Fruit fly (Drosophila melanogaster) whole organism, embryonic: Measurements from ENCODE around the gene gish.

ENCODE experiments used
- Adf1 ChIP-seq: fragments of 200-800 bp; sonication (Bioruptor generic); IDR thresholded peaks from 2 replicates; pipeline ENCODE4 v1.3.6; 2022; ENCODE audit warnings: missing biosample characterization, missing genetic modification characterization
- Aef1 ChIP-seq: fragments of 200-800 bp; sonication (Bioruptor generic); IDR thresholded peaks from 3 replicates; pipeline ENCODE4 v1.3.6; 2022; ENCODE audit warnings: missing biosample characterization, missing genetic modification characterization
- Antp ChIP-seq: fragments of 200-800 bp; sonication (Bioruptor generic); optimal IDR thresholded peaks from 3 replicates; lab custom pipeline; 2016; ENCODE audit warnings: missing biosample characterization, missing genetic modification characterization
- Bdp1 ChIP-seq: fragments of 200-800 bp; sonication (Bioruptor generic); optimal IDR thresholded peaks from 3 replicates; lab custom pipeline; 2016; ENCODE audit warnings: missing biosample characterization, missing genetic modification characterization
- CG10462 ChIP-seq: fragments of 200-800 bp; sonication (Bioruptor generic); optimal IDR thresholded peaks from 2 replicates; lab custom pipeline; 2016; ENCODE audit warnings: missing biosample characterization, missing genetic modification characterization
- CG12071 ChIP-seq: fragments of 200-800 bp; sonication (Bioruptor generic); optimal IDR thresholded peaks from 3 replicates; lab custom pipeline; 2018; ENCODE audit warnings: missing biosample characterization, mild to moderate bottlenecking, missing genetic modification characterization
- CG13287 ChIP-seq: fragments of 200-800 bp; sonication (Bioruptor generic); IDR thresholded peaks from 2 replicates; pipeline ENCODE4 v1.3.6; 2022; ENCODE audit warnings: missing biosample characterization, missing genetic modification characterization; ENCODE audit not compliant: partially characterized antibody
- CG13624 ChIP-seq: fragments of 200-800 bp; sonication (Bioruptor generic); optimal IDR thresholded peaks from 2 replicates; lab custom pipeline; 2016; ENCODE audit warnings: missing biosample characterization, missing genetic modification characterization
- CG1529 ChIP-seq: fragments of 200-800 bp; sonication (Bioruptor generic); optimal IDR thresholded peaks from 3 replicates; lab custom pipeline; 2018; ENCODE audit warnings: missing biosample characterization, missing genetic modification characterization
- CG15479 ChIP-seq: fragments of 200-800 bp; sonication (Bioruptor generic); optimal IDR thresholded peaks from 3 replicates; lab custom pipeline; 2019; ENCODE audit warnings: missing biosample characterization, mild to moderate bottlenecking, missing genetic modification characterization, moderate library complexity
- CG1603 ChIP-seq: fragments of 200-800 bp; sonication (Bioruptor generic); optimal IDR thresholded peaks from 2 replicates; lab custom pipeline; 2019; ENCODE audit warnings: missing biosample characterization, mild to moderate bottlenecking, missing genetic modification characterization, moderate library complexity
- CG16813 ChIP-seq: fragments of 200-800 bp; sonication (Bioruptor generic); IDR thresholded peaks from 3 replicates; pipeline ENCODE4 v1.3.6; 2022; ENCODE audit warnings: missing biosample characterization, missing genetic modification characterization; ENCODE audit not compliant: partially characterized antibody
- CG17328 ChIP-seq: fragments of 200-800 bp; sonication (Bioruptor generic); IDR thresholded peaks from 2 replicates; pipeline ENCODE4 v1.3.6; 2022; ENCODE audit warnings: missing biosample characterization, missing genetic modification characterization
- CG1792 ChIP-seq: fragments of 200-800 bp; sonication (Bioruptor generic); optimal IDR thresholded peaks from 2 replicates; lab custom pipeline; 2016; ENCODE audit warnings: missing biosample characterization, missing genetic modification characterization
- CG2678 ChIP-seq: fragments of 200-800 bp; sonication (Bioruptor generic); optimal IDR thresholded peaks from 3 replicates; lab custom pipeline; 2019; ENCODE audit warnings: missing biosample characterization, mild to moderate bottlenecking, missing genetic modification characterization, moderate library complexity
- CG30431 ChIP-seq: fragments of 200-800 bp; sonication (Bioruptor generic); optimal IDR thresholded peaks from 2 replicates; lab custom pipeline; 2017; ENCODE audit warnings: missing biosample characterization, missing genetic modification characterization
- CG42726 ChIP-seq: fragments of 200-800 bp; sonication (Bioruptor generic); IDR thresholded peaks from 2 replicates; pipeline ENCODE4 v1.3.6; 2022; ENCODE audit warnings: missing biosample characterization, missing genetic modification characterization; ENCODE audit not compliant: partially characterized antibody
- CG8478 ChIP-seq: fragments of >200 bp; optimal IDR thresholded peaks from 2 replicates; lab custom pipeline; 2018
- CG9437 ChIP-seq: fragments of 200-800 bp; sonication (Bioruptor generic); optimal IDR thresholded peaks from 2 replicates; lab custom pipeline; 2018; ENCODE audit warnings: missing biosample characterization, mild to moderate bottlenecking, missing genetic modification characterization
- CHES-1-like ChIP-seq: fragments of 200-800 bp; sonication (Bioruptor generic); optimal IDR thresholded peaks from 2 replicates; lab custom pipeline; 2016; ENCODE audit warnings: missing biosample characterization, missing genetic modification characterization
- CTCF ChIP-seq: fragments of 200-800 bp; sonication (Bioruptor generic); optimal IDR thresholded peaks from 2 replicates; lab custom pipeline; 2017; ENCODE audit warnings: missing biosample characterization, mild to moderate bottlenecking, missing genetic modification characterization, moderate library complexity
- Deaf1 ChIP-seq: fragments of 200-800 bp; optimal IDR thresholded peaks from 3 replicates; lab custom pipeline; 2019; ENCODE audit warnings: missing biosample characterization, mild to moderate bottlenecking, missing genetic modification characterization, moderate library complexity
- Ets65A ChIP-seq: fragments of 200-800 bp; sonication (Bioruptor generic); peaks from one replicate; lab custom pipeline; 2016; ENCODE audit warnings: missing biosample characterization, missing genetic modification characterization
- H2.0 ChIP-seq: fragments of 200-800 bp; sonication (Bioruptor generic); IDR thresholded peaks from 2 replicates; pipeline ENCODE4 v1.3.6; 2022; ENCODE audit warnings: missing biosample characterization, missing genetic modification characterization
- Hr78 ChIP-seq, 2 experiments: fragments of 200-800 bp in 1 of 2; fragments of >200 bp in 1 of 2; sonication (Bioruptor generic) in 1 of 2; optimal IDR thresholded peaks; 2 replicates each; lab custom pipeline; 2017 to 2019; ENCODE audit warnings: missing biosample characterization in 2 of 2, missing genetic modification characterization in 2 of 2, mild to moderate bottlenecking in 1 of 2, moderate library complexity in 1 of 2
- Lpt ChIP-seq: fragments of >200 bp; optimal IDR thresholded peaks from 2 replicates; lab custom pipeline; 2018; ENCODE audit warnings: missing biosample characterization, missing genetic modification characterization
- Meics ChIP-seq: fragments of 200-800 bp; sonication (Bioruptor generic); optimal IDR thresholded peaks from 2 replicates; lab custom pipeline; 2017; ENCODE audit warnings: missing biosample characterization, mild to moderate bottlenecking, missing genetic modification characterization
- Pdp1 ChIP-seq, 2 experiments: fragments of 200-800 bp; sonication (Bioruptor generic); optimal IDR thresholded peaks; 3 replicates each; lab custom pipeline; 2016; ENCODE audit warnings: missing biosample characterization in 2 of 2, missing genetic modification characterization in 2 of 2, mild to moderate bottlenecking in 1 of 2, moderate library complexity in 1 of 2
- Rfx ChIP-seq: fragments of 200-800 bp; sonication (Bioruptor generic); IDR thresholded peaks from 2 replicates; pipeline ENCODE4 v1.3.6; 2022; ENCODE audit warnings: missing biosample characterization, missing genetic modification characterization
- Scr ChIP-seq: fragments of 200-800 bp; sonication (Bioruptor generic); IDR thresholded peaks from 2 replicates; pipeline ENCODE4 v1.3.6; 2022; ENCODE audit warnings: missing biosample characterization, missing genetic modification characterization; ENCODE audit not compliant: partially characterized antibody
- Spps ChIP-seq: fragments of 200-800 bp; sonication (Bioruptor generic); optimal IDR thresholded peaks from 2 replicates; lab custom pipeline; 2018; ENCODE audit warnings: missing biosample characterization, mild to moderate bottlenecking, missing genetic modification characterization
- Ssrp ChIP-seq: fragments of 200-800 bp; sonication (Bioruptor generic); optimal IDR thresholded peaks from 2 replicates; lab custom pipeline; 2018; ENCODE audit warnings: missing biosample characterization, mild to moderate bottlenecking, missing genetic modification characterization, moderate library complexity
- abd-A ChIP-seq: fragments of 200-800 bp; sonication (Bioruptor generic); optimal IDR thresholded peaks from 3 replicates; lab custom pipeline; 2019; ENCODE audit warnings: missing biosample characterization, mild to moderate bottlenecking, missing genetic modification characterization, moderate library complexity
- bab2 ChIP-seq: fragments of 200-800 bp; sonication (Bioruptor generic); optimal IDR thresholded peaks from 2 replicates; lab custom pipeline; 2016; ENCODE audit warnings: missing biosample characterization, missing genetic modification characterization
- cg ChIP-seq: fragments of 200-800 bp; sonication (Bioruptor generic); optimal IDR thresholded peaks from 3 replicates; lab custom pipeline; 2019; ENCODE audit warnings: missing biosample characterization, mild to moderate bottlenecking, missing genetic modification characterization, moderate library complexity
- ci ChIP-seq: fragments of 200-800 bp; sonication (Bioruptor generic); IDR thresholded peaks from 3 replicates; pipeline ENCODE4 v1.3.6; 2022; ENCODE audit warnings: missing biosample characterization, missing genetic modification characterization
- dmrt99B ChIP-seq: fragments of 200-800 bp; sonication (Bioruptor generic); optimal IDR thresholded peaks from 2 replicates; lab custom pipeline; 2018; ENCODE audit warnings: missing biosample characterization, mild to moderate bottlenecking, missing genetic modification characterization, moderate library complexity
- kni ChIP-seq: fragments of 200-800 bp; sonication (Bioruptor generic); optimal IDR thresholded peaks from 3 replicates; lab custom pipeline; 2017; ENCODE audit warnings: mild to moderate bottlenecking, missing biosample characterization, missing genetic modification reagents, missing genetic modification characterization
- knrl ChIP-seq: fragments of 200-800 bp; sonication (Bioruptor generic); IDR thresholded peaks from 3 replicates; pipeline ENCODE4 v1.3.6; 2022; ENCODE audit warnings: missing biosample characterization, missing genetic modification characterization; ENCODE audit not compliant: partially characterized antibody
- otp ChIP-seq: fragments of 200-800 bp; sonication (Bioruptor generic); IDR thresholded peaks from 3 replicates; pipeline ENCODE4, ENCODE4 v1.3.6; 2022; ENCODE audit warnings: missing biosample characterization, missing genetic modification characterization
- pho ChIP-seq: fragments of 200-800 bp; sonication (Bioruptor generic); optimal IDR thresholded peaks from 2 replicates; lab custom pipeline; 2016; ENCODE audit warnings: missing biosample characterization, missing genetic modification characterization
- pros ChIP-seq: fragments of 200-800 bp; sonication (Bioruptor generic); optimal IDR thresholded peaks from 3 replicates; lab custom pipeline; 2019; ENCODE audit warnings: missing biosample characterization, mild to moderate bottlenecking, missing genetic modification characterization, moderate library complexity
- ranshi ChIP-seq: fragments of 200-800 bp; sonication (Bioruptor generic); IDR thresholded peaks from 2 replicates; pipeline ENCODE4 v1.3.6; 2022; ENCODE audit warnings: missing biosample characterization, missing genetic modification characterization
- salm ChIP-seq: fragments of 200-800 bp; sonication (Bioruptor generic); optimal IDR thresholded peaks from 2 replicates; lab custom pipeline; 2018; ENCODE audit warnings: missing biosample characterization, mild to moderate bottlenecking, missing genetic modification characterization
- scrt ChIP-seq: fragments of 200-800 bp; sonication (Bioruptor generic); optimal IDR thresholded peaks from 2 replicates; lab custom pipeline; 2018; ENCODE audit warnings: missing biosample characterization, mild to moderate bottlenecking, missing genetic modification characterization, moderate library complexity
- sens ChIP-seq: fragments of 200-800 bp; sonication (Bioruptor generic); peaks from one replicate; lab custom pipeline; 2016; ENCODE audit warnings: missing biosample characterization, missing genetic modification characterization
- sr ChIP-seq: fragments of 200-800 bp; sonication (Bioruptor generic); IDR thresholded peaks from 3 replicates; pipeline ENCODE4 v1.3.6; 2022; ENCODE audit warnings: missing biosample characterization, missing genetic modification characterization
- tgo ChIP-seq: fragments of 200-800 bp; sonication (Bioruptor generic); IDR thresholded peaks from 3 replicates; pipeline ENCODE4 v1.3.6; 2022; ENCODE audit warnings: missing biosample characterization, missing genetic modification characterization
- twi ChIP-seq: fragments of 200-800 bp; optimal IDR thresholded peaks from 2 replicates; lab custom pipeline; 2019; ENCODE audit warnings: missing biosample characterization, mild to moderate bottlenecking, missing genetic modification characterization, moderate library complexity
- z ChIP-seq: fragments of 200-800 bp; sonication (Bioruptor generic); IDR thresholded peaks from 3 replicates; pipeline ENCODE4 v1.3.6; 2022; ENCODE audit warnings: missing biosample characterization, missing genetic modification characterization

The gish gene

DNA sequence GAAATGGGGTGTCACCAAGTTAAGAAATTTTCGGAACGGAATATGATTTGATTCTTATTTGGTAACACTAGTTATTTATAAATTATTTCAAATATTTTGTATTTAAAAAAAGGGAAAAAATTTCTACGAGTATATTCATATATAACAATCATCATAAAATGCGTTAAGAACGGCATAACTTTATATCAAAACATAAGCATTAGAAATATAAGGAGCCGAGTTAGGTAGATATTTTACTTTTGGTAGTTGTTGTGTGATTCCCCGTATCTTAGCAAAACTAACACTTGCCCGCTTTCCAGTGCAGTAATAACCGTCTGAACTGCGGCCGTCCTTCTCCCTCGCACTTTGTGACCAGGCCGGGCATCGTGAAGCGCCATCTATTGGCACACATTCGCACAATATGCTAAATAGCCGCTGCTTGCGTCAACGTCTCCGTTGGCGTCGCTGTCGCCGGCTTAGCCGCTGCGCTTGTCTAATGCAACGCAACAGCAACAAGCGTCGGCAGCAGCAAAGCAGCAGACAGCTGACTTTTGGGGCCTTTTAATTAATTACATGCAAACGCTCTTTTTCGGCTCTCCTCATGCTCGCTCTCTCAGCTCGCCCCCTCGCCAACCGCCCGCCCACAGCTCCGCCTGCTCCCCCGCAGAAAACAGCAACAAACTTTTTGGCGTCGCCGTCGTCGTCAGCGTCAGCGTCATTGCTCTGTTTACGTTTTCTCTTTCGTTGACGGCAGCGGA is 27.8 kb upstream of the gish start (continued):
- peak; percentile 15 for TF ChIP-seq cg
- peak; percentile 20 for TF ChIP-seq CG15479 (GFP tag; lab: Kevin White, UChicago)
- no peak for TF ChIP-seq CG8478 (lab: Kevin White, UChicago)
- no peak for TF ChIP-seq CG42726 (GFP tag; lab: Robert Waterston, UW)
- peak; percentile 59 for TF ChIP-seq scrt (GFP tag; lab: Kevin White, UChicago)
- no peak for TF ChIP-seq Spps (tag; lab: Kevin White, UChicago)
- no peak for TF ChIP-seq ci
- peak; percentile 46; the same call in 1 of the 3 replicates for TF ChIP-seq otp (GFP tag; lab: Robert Waterston, UW)
- no peak for TF ChIP-seq CHES-1-like (GFP tag; lab: Kevin White, UChicago)
- peak; percentile 50 for TF ChIP-seq Deaf1 (tag; lab: Kevin White, UChicago)
- no peak for TF ChIP-seq CG1792 (GFP tag; lab: Kevin White, UChicago)
- TF ChIP-seq abd-A (tag; lab: Kevin White, UChicago): peak; percentile 63
- TF ChIP-seq tgo (GFP tag; lab: Robert Waterston, UW): no peak
- peak; percentile 0 for TF ChIP-seq Meics (GFP tag; lab: Kevin White, UChicago)
- peak; percentile 26 for TF ChIP-seq Ssrp (tag; lab: Kevin White, UChicago)
- no peak for TF ChIP-seq CG1603 (tag; lab: Kevin White, UChicago)
- no peak for TF ChIP-seq dmrt99B (tag; lab: Kevin White, UChicago)
- TF ChIP-seq CG9437 (GFP tag; lab: Kevin White, UChicago): no peak
- peak; percentile 9 for TF ChIP-seq CG2678 (tag; lab: Kevin White, UChicago)
- TF ChIP-seq Ets65A (GFP tag; lab: Kevin White, UChicago): peak; percentile 25
- peak; percentile 91 for TF ChIP-seq CTCF (GFP tag; lab: Kevin White, UChicago)
- TF ChIP-seq kni (GFP tag; lab: Kevin White, UChicago): no peak
- peak in 1 of 2 experiments; percentile 14 for TF ChIP-seq Pdp1 (GFP tag; optimal IDR thresholded peaks at IDR 0.05; lab: Kevin White, UChicago)
- TF ChIP-seq Scr (GFP tag; lab: Robert Waterston, UW): no peak
- 0 out of 3 replicates have a peak, but pooled peaks have one; percentile 23 for TF ChIP-seq z (GFP tag; lab: Robert Waterston, UW)
- no peak for TF ChIP-seq pho (GFP tag; lab: Kevin White, UChicago)
- TF ChIP-seq Adf1 (GFP tag; lab: Robert Waterston, UW): peak; percentile 98
- no peak for TF ChIP-seq Hr78 (GFP tag; optimal IDR thresholded peaks at IDR 0.05; lab: Kevin White, UChicago)
- no peak for TF ChIP-seq Antp (GFP tag; lab: Kevin White, UChicago)
- peak; percentile 97 for TF ChIP-seq sr (GFP tag; lab: Robert Waterston, UW)
- no peak for TF ChIP-seq CG12071 (GFP tag; lab: Kevin White, UChicago)
- TF ChIP-seq CG16813 (GFP tag; lab: Robert Waterston, UW): no peak
- peak; percentile 20; the same call in 1 of the 2 replicates for TF ChIP-seq CG13287 (GFP tag; lab: Robert Waterston, UW)
- no peak for TF ChIP-seq CG13624 (GFP tag; lab: Kevin White, UChicago)
- no peak for TF ChIP-seq Lpt (GFP tag; lab: Kevin White, UChicago)
- TF ChIP-seq salm (tag; lab: Kevin White, UChicago): no peak
- TF ChIP-seq pros: no peak
- TF ChIP-seq sens (GFP tag; lab: Kevin White, UChicago): peak; percentile 63
- TF ChIP-seq bab2: no peak
- no peak for TF ChIP-seq twi (tag; lab: Kevin White, UChicago)
- TF ChIP-seq CG30431 (GFP tag; lab: Kevin White, UChicago): no peak
- no peak for TF ChIP-seq H2.0 (GFP tag; lab: Robert Waterston, UW)
- TF ChIP-seq Bdp1 (GFP tag; lab: Kevin White, UChicago): no peak
- TF ChIP-seq CG17328: no peak
- TF ChIP-seq ranshi (GFP tag; lab: Robert Waterston, UW): 0 out of 2 replicates have a peak, but pooled peaks have one; percentile 14
- TF ChIP-seq Aef1 (GFP tag; lab: Robert Waterston, UW): peak; percentile 66
- no peak for TF ChIP-seq CG1529
- no peak for TF ChIP-seq knrl (GFP tag; lab: Robert Waterston, UW)
- TF ChIP-seq CG10462 (GFP tag; lab: Kevin White, UChicago): no peak
- no peak for TF ChIP-seq Rfx
